Fruit fly (Drosophila melanogaster): ENCODE results near the gene CG14089.

The CG14089 gene

dm6 chr3L:19233798-19234781 is 46.5 kb downstream of the CG14089 start (continued):
- TF ChIP-seq CoRest (tag; optimal IDR thresholded peaks at IDR 0.05) (peak; percentile 11), NC2β (GFP tag; optimal IDR thresholded peaks at IDR 0.05) (no peak), nau (GFP tag; optimal IDR thresholded peaks at IDR 0.05) (no peak), CG2712 (tag; optimal IDR thresholded peaks at IDR 0.05) (peak; percentile 10), Bdp1 (GFP tag; optimal IDR thresholded peaks at IDR 0.05) (no peak), CG8924 (tag; optimal IDR thresholded peaks at IDR 0.05) (no peak), CG17568 (GFP tag; optimal IDR thresholded peaks at IDR 0.05) (no peak), nom (GFP tag; optimal IDR thresholded peaks at IDR 0.05) (peak; percentile 71), rib (GFP tag; IDR thresholded peaks at IDR 0.05) (no peak), amos (GFP tag; IDR thresholded peaks at IDR 0.05; ENCODE audit: partially characterized antibody) (no peak), E2f2 (GFP tag; IDR thresholded peaks at IDR 0.05) (no peak), CG18011 (GFP tag; optimal IDR thresholded peaks at IDR 0.05) (no peak), p53 (GFP tag; optimal IDR thresholded peaks at IDR 0.05) (no peak), CG33557 (GFP tag; optimal IDR thresholded peaks at IDR 0.05) (no peak), grn (GFP tag; optimal IDR thresholded peaks at IDR 0.05) (no peak), CG2875 (GFP tag; optimal IDR thresholded peaks at IDR 0.05) (no peak), ase (GFP tag; IDR thresholded peaks at IDR 0.05) (no peak), dm (GFP tag; optimal IDR thresholded peaks at IDR 0.05) (no peak), chif (GFP tag; optimal IDR thresholded peaks at IDR 0.05) (no peak), ro (GFP tag; IDR thresholded peaks at IDR 0.05) (no peak), CG9437 (GFP tag; optimal IDR thresholded peaks at IDR 0.05) (peak; percentile 19), sna (GFP tag; IDR thresholded peaks at IDR 0.05; ENCODE audit: partially characterized antibody) (no peak), CG2120 (GFP tag; optimal IDR thresholded peaks at IDR 0.05) (no peak), Doc3 (GFP tag; IDR thresholded peaks at IDR 0.05; ENCODE audit: partially characterized antibody) (no peak), Dll (GFP tag; IDR thresholded peaks at IDR 0.05; ENCODE audit: partially characterized antibody) (no peak), inv (GFP tag; IDR thresholded peaks at IDR 0.05; ENCODE audit: partially characterized antibody) (no peak), Med (GFP tag) (peak; percentile 59), CG7372 (GFP tag; IDR thresholded peaks at IDR 0.05) (no peak), CG14860 (GFP tag; IDR thresholded peaks at IDR 0.05; ENCODE audit: partially characterized antibody) (no peak), ato (GFP tag; IDR thresholded peaks at IDR 0.05; ENCODE audit: partially characterized antibody) (no peak), salm (tag; optimal IDR thresholded peaks at IDR 0.05) (no peak), Blimp-1 (GFP tag; optimal IDR thresholded peaks at IDR 0.05) (peak; percentile 22), CG8478 (optimal IDR thresholded peaks at IDR 0.05) (no peak), CG13296 (GFP tag; optimal IDR thresholded peaks at IDR 0.05) (no peak), Fer2 (tag; optimal IDR thresholded peaks at IDR 0.05) (no peak), bigmax (GFP tag; optimal IDR thresholded peaks at IDR 0.05) (no peak), az2 (GFP tag; optimal IDR thresholded peaks at IDR 0.05) (no peak), sr (GFP tag; IDR thresholded peaks at IDR 0.05) (no peak), zen (tag; optimal IDR thresholded peaks at IDR 0.05) (no peak), Chrac-16 (GFP tag; optimal IDR thresholded peaks at IDR 0.05) (no peak), D19A (tag; optimal IDR thresholded peaks at IDR 0.05) (peak; percentile 35), CG1647 (GFP tag; optimal IDR thresholded peaks at IDR 0.05) (no peak), fd96Cb (tag; optimal IDR thresholded peaks at IDR 0.05) (no peak), CG10267 (tag; optimal IDR thresholded peaks at IDR 0.05) (no peak), Lhr (GFP tag; optimal IDR thresholded peaks at IDR 0.05) (no peak), CG9727 (GFP tag; optimal IDR thresholded peaks at IDR 0.05) (no peak), abd-A (tag; optimal IDR thresholded peaks at IDR 0.05) (no peak), crol (GFP tag; IDR thresholded peaks at IDR 0.05) (no peak)
